Worm (Caenorhabditis elegans) whole organism, early embryonic: Measurements from ENCODE around the gene Y69H2.10.

Experiments
- ama-1 ChIP-seq: fragments of 150-350 bp; optimal IDR thresholded peaks from 2 replicates; lab custom pipeline; 2014
- hnd-1 ChIP-seq: sonication (generic microtip); optimal IDR thresholded peaks from 2 replicates; lab custom pipeline; 2016; ENCODE audit warnings: missing genetic modification characterization, missing compliant biosample characterization
- tra-4 ChIP-seq: sonication (generic microtip); optimal IDR thresholded peaks from 2 replicates; lab custom pipeline; 2017; ENCODE audit warnings: missing genetic modification characterization, missing compliant biosample characterization

DNA sequence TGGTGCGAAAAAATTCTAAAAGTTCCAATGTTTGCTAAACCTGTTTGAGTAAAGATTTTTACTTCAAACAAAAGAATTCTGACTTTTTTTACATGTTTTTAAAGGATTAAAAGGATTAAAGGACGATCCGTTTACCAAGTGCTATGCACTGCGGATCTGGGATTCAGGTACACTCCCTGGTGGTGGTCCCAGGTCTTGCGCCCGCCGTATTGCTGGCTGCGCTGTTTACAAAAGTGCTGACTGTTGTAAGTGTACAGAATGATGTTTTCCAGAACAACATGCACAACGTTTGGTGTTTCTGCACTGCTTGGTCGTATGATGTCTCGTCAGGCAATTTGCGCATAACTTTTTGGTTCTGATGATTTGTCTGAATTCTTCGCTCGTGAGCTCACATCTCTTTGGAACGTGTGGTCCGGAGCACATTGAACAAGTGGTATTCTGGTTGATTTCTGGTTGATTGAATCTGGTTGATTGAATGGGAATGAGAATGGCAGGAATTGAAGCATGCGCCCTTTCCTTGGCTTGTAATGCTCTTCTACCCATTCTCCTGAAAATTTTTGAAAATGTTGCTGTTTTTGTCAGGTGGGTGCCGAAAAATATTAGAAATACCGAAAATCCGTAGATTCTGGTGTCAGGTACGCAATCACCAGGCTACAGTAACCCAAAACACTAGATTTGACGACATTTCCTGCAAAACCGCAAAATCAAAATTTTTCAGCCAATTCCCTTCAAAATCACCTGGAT lies 35.4 kb downstream of the Y69H2.10 start:
- TF ChIP-seq tra-4 (tag; lab: Kevin White, UChicago), result no peak
- TF ChIP-seq ama-1 (lab: Kevin White, UChicago), result no peak
- TF ChIP-seq hnd-1 (tag; lab: Kevin White, UChicago), result no peak
